Fruit fly (Drosophila melanogaster): Measurements from ENCODE around the gene Tif-IA.

The Tif-IA gene

dm6 chr2L:22249570-22250274, at the start of gene Tif-IA:
Tif-IA (plus strand) TSS chr2L:22249876.
- TF ChIP-seq Myc (optimal IDR thresholded peaks at IDR 0.05) (peak; percentile 24), Rel (GFP tag; optimal IDR thresholded peaks at IDR 0.05) (no peak), Rel (tag; optimal IDR thresholded peaks at IDR 0.05) (no peak), ey (GFP tag; optimal IDR thresholded peaks at IDR 0.05) (no peak), N (GFP tag; optimal IDR thresholded peaks at IDR 0.05) (peak; percentile 29), Mio (GFP tag; optimal IDR thresholded peaks at IDR 0.05) (no peak), woc (GFP tag; optimal IDR thresholded peaks at IDR 0.05) (peak; percentile 31), usp (GFP tag; optimal IDR thresholded peaks at IDR 0.05) (no peak)

DNA sequence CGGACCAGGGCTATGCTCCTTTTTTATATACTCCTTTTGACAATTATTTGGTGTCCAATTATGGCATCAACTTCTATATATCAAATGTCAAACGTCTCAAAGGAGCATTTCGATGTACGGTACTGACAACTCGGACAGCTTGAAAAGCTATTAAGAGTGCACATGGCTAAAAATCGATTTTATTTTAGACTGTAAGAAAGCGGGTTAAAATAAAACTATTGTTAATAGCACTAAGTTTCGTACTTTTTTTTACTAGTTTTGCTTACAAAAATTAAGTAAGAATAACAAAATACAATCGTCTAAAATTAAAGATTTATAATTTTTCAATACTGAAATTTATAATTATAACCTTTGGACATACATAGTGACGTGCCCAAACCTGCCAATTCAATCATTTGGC, 35.4 kb upstream of the Tif-IA start, which contains the start of gene Ir40a:
TSS of gene Ir40a (minus strand) at position 101 of the 400 bp plus-strand sequence.
- no peak for TF ChIP-seq sv (GFP tag; optimal IDR thresholded peaks at IDR 0.05)
- TF ChIP-seq Abd-B (GFP tag; optimal IDR thresholded peaks at IDR 0.05): no peak
- no peak for TF ChIP-seq woc (GFP tag; optimal IDR thresholded peaks at IDR 0.05)
- no peak for TF ChIP-seq usp (GFP tag; optimal IDR thresholded peaks at IDR 0.05)
- no peak for TF ChIP-seq Mio (GFP tag; optimal IDR thresholded peaks at IDR 0.05)
- no peak for TF ChIP-seq CG32264 (GFP tag; optimal IDR thresholded peaks at IDR 0.05)
- TF ChIP-seq dsf (GFP tag; optimal IDR thresholded peaks at IDR 0.05; ENCODE audit: borderline replicate concordance): no peak
- TF ChIP-seq pan (optimal IDR thresholded peaks at IDR 0.05): no peak
- no peak for TF ChIP-seq rgr (GFP tag; optimal IDR thresholded peaks at IDR 0.05)
- no peak for TF ChIP-seq Dfd (GFP tag; optimal IDR thresholded peaks at IDR 0.05)
- no peak for TF ChIP-seq Rel (GFP tag; optimal IDR thresholded peaks at IDR 0.05)
- no peak for TF ChIP-seq Rel (tag; optimal IDR thresholded peaks at IDR 0.05)
- no peak for TF ChIP-seq jim (GFP tag; optimal IDR thresholded peaks at IDR 0.05)
- no peak for TF ChIP-seq N (GFP tag; optimal IDR thresholded peaks at IDR 0.05)
- no peak for TF ChIP-seq tai (GFP tag; optimal IDR thresholded peaks at IDR 0.05)
- TF ChIP-seq Dif (GFP tag; optimal IDR thresholded peaks at IDR 0.05; ENCODE audit: partially characterized antibody): no peak
- no peak for TF ChIP-seq dmrt93B (GFP tag; optimal IDR thresholded peaks at IDR 0.05)
- no peak for TF ChIP-seq Hr83 (GFP tag; optimal IDR thresholded peaks at IDR 0.05; ENCODE audit: poor library complexity, severe bottlenecking)
- TF ChIP-seq Hnf4 (GFP tag; optimal IDR thresholded peaks at IDR 0.05): no peak
- no peak for TF ChIP-seq GATAd (GFP tag; optimal IDR thresholded peaks at IDR 0.05)
- TF ChIP-seq Sp1 (GFP tag; optimal IDR thresholded peaks at IDR 0.05): no peak

DNA sequence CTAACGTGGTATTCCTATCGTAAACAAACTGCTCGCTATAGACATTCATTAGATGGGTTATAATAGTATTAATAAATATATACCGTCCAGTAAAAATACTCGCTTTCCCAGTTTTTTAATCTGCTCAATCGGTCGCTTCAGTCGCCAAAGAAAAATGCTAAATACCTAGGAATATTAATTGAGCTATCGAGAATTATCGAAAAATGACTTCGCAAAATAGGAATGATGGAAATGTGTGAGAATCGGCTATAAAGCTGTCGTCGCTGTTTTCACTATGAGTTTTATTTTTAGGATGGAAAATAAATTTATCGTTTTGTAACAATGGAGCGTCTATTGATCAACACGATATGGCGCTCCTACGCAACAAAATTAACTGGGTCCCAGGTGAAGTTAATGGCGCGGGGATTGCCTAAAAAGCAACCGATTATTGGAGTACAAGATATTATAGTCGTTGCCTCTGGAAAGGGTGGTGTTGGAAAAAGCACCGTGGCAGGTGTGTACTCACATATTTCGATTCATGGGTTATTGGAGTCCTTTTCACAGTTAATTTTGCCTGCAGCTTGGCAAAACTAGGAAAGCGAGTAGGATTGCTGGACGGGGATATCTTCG, 10.0 kb upstream of the Tif-IA start, which contains the start of gene Nubpl:
TSS of gene Nubpl (plus strand) at position 306 of the 609 bp plus-strand sequence.
- TF ChIP-seq brk (GFP tag; optimal IDR thresholded peaks at IDR 0.05) (no peak), N (GFP tag; optimal IDR thresholded peaks at IDR 0.05) (peak; percentile 90), jim (GFP tag; optimal IDR thresholded peaks at IDR 0.05) (no peak), Dif (GFP tag; optimal IDR thresholded peaks at IDR 0.05; ENCODE audit: partially characterized antibody) (no peak), Myc (optimal IDR thresholded peaks at IDR 0.05) (no peak), Mio (GFP tag; optimal IDR thresholded peaks at IDR 0.05) (no peak), Hnf4 (GFP tag; optimal IDR thresholded peaks at IDR 0.05) (no peak), dsf (GFP tag; optimal IDR thresholded peaks at IDR 0.05; ENCODE audit: borderline replicate concordance) (no peak), br (GFP tag; optimal IDR thresholded peaks at IDR 0.05) (no peak), woc (GFP tag; optimal IDR thresholded peaks at IDR 0.05) (peak; percentile 64), lola (GFP tag; optimal IDR thresholded peaks at IDR 0.05) (peak; percentile 47), OdsH (GFP tag; optimal IDR thresholded peaks at IDR 0.05) (no peak), Hr78 (GFP tag; optimal IDR thresholded peaks at IDR 0.05) (peak; percentile 28), usp (GFP tag; optimal IDR thresholded peaks at IDR 0.05) (no peak)

DNA sequence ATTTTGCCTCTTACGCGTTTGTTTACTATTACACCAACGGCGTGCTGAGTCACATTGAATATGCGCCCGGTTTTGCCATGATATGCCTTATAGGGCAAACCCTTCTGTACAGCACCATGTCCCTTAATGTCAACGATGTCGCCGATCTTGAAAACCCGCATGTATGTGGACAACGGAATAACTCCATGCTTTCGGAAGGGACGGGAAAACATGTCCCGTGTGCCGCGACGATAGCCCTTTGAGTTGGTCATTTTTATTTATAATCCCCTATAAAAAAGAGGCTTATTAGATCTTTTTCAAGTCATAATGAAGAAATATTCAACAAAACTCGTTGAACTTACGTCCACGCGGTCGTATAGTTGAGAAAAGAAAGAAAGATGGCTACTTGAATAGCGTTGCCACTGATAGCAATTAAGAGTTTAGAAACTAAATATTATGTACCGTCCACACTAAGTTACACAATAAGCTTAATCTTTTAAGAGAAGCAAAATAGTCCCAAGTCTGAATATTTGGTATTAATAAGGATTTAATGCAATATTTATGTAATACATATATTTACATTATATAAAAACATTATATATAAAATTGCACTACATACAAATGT, 2.1 kb upstream of the Tif-IA start, which contains the start of gene RpL21:
TSS of gene RpL21 (minus strand) at position 421 of the 604 bp plus-strand sequence.
- TF ChIP-seq dsf (GFP tag; optimal IDR thresholded peaks at IDR 0.05; ENCODE audit: borderline replicate concordance): no peak
- TF ChIP-seq jim (GFP tag; optimal IDR thresholded peaks at IDR 0.05): no peak
- TF ChIP-seq psq (GFP tag; optimal IDR thresholded peaks at IDR 0.05): no peak
- no peak for TF ChIP-seq h (GFP tag; optimal IDR thresholded peaks at IDR 0.05)
- no peak for TF ChIP-seq sage (GFP tag; optimal IDR thresholded peaks at IDR 0.05)
- TF ChIP-seq Mio (GFP tag; optimal IDR thresholded peaks at IDR 0.05): no peak
- TF ChIP-seq Abd-B (GFP tag; optimal IDR thresholded peaks at IDR 0.05): no peak
- no peak for TF ChIP-seq dl (GFP tag; optimal IDR thresholded peaks at IDR 0.05; ENCODE audit: insufficient read depth in 1 of 2, partially characterized antibody in 2 of 2)
- no peak for TF ChIP-seq CG32264 (GFP tag; optimal IDR thresholded peaks at IDR 0.05)
- no peak for TF ChIP-seq Dif (GFP tag; optimal IDR thresholded peaks at IDR 0.05; ENCODE audit: partially characterized antibody)
- no peak for TF ChIP-seq Hr83 (GFP tag; optimal IDR thresholded peaks at IDR 0.05; ENCODE audit: poor library complexity, severe bottlenecking)
- TF ChIP-seq Dfd (GFP tag; optimal IDR thresholded peaks at IDR 0.05): no peak
- TF ChIP-seq CG9705 (GFP tag; optimal IDR thresholded peaks at IDR 0.05): no peak
- TF ChIP-seq N (GFP tag; optimal IDR thresholded peaks at IDR 0.05): peak; percentile 8
- peak; percentile 6 for TF ChIP-seq HLH106 (tag; optimal IDR thresholded peaks at IDR 0.05)
- TF ChIP-seq Jra (GFP tag; optimal IDR thresholded peaks at IDR 0.05): no peak
- TF ChIP-seq usp (GFP tag; optimal IDR thresholded peaks at IDR 0.05): no peak
- no peak for TF ChIP-seq ey (GFP tag; optimal IDR thresholded peaks at IDR 0.05)
- TF ChIP-seq lola (GFP tag; optimal IDR thresholded peaks at IDR 0.05): no peak
- TF ChIP-seq Vsx2 (GFP tag; optimal IDR thresholded peaks at IDR 0.05; ENCODE audit: partially characterized antibody): no peak
- TF ChIP-seq fru (GFP tag; optimal IDR thresholded peaks at IDR 0.05): no peak
- TF ChIP-seq Rel (GFP tag; optimal IDR thresholded peaks at IDR 0.05): no peak
- no peak for TF ChIP-seq Rel (tag; optimal IDR thresholded peaks at IDR 0.05)
- TF ChIP-seq OdsH (GFP tag; optimal IDR thresholded peaks at IDR 0.05): no peak
- no peak for TF ChIP-seq CrebA (GFP tag; optimal IDR thresholded peaks at IDR 0.05; ENCODE audit: borderline replicate concordance)
- TF ChIP-seq rgr (GFP tag; optimal IDR thresholded peaks at IDR 0.05): no peak
- TF ChIP-seq Hnf4 (GFP tag; optimal IDR thresholded peaks at IDR 0.05): peak; percentile 33
- TF ChIP-seq Myc (optimal IDR thresholded peaks at IDR 0.05): peak; percentile 34
